Worm (Caenorhabditis elegans): ENCODE results near the gene cyp-35C1.

cyp-35C1 gene

DNA sequence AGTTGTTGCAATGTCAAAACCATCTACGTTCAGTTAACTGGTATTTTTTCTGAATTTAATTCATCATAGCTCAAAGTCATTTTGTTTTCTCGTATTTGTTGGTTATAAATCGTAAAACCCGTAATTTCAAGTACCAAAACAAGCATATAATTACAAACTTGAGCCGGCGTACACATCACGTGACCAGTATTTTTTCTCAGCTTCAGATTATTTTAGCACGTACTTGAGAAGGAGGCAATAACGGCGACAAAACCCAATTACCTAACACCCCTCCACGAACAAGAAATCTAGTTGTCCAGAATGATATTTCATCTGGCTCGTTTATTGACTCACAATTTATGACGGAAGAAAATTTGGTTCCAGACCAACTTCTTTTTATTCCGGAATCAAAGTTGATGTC is 39.4 kb downstream of the cyp-35C1 start, which contains the start of gene srx-135:
TSS of gene srx-135 (plus strand) at position 301 of the 400 bp plus-strand sequence.
- no peak for TF ChIP-seq unc-39 (tag; optimal IDR thresholded peaks at IDR 0.05)
- no peak for TF ChIP-seq elt-1 (tag; optimal IDR thresholded peaks at IDR 0.05)
- TF ChIP-seq ztf-1 (GFP tag; conservative IDR thresholded peaks at IDR 0.05), result no peak
- TF ChIP-seq zag-1 (tag; optimal IDR thresholded peaks at IDR 0.05), result no peak
- TF ChIP-seq nhr-6 (tag; optimal IDR thresholded peaks at IDR 0.05), result no peak

ce11 chrV:13857132-13857531 is 41.2 kb downstream of the cyp-35C1 start, which contains the start of gene srx-136:
TSS of gene srx-136 (plus strand) at chrV:13857432.
- no peak for TF ChIP-seq peb-1 (tag; optimal IDR thresholded peaks at IDR 0.05)
- TF ChIP-seq lin-39 (tag; optimal IDR thresholded peaks at IDR 0.05), result no peak
- no peak for TF ChIP-seq dmd-4 (tag; optimal IDR thresholded peaks at IDR 0.05)
- TF ChIP-seq ztf-1 (GFP tag; conservative IDR thresholded peaks at IDR 0.05), result no peak
- TF ChIP-seq unc-55 (GFP tag; optimal IDR thresholded peaks at IDR 0.05), result no peak
- no peak for TF ChIP-seq sma-9 (GFP tag; optimal IDR thresholded peaks at IDR 0.05)
- TF ChIP-seq sma-9 (tag; optimal IDR thresholded peaks at IDR 0.05), result no peak
- TF ChIP-seq nhr-11 (tag; optimal IDR thresholded peaks at IDR 0.05), result no peak
- TF ChIP-seq unc-39 (tag; optimal IDR thresholded peaks at IDR 0.05), result no peak
- no peak for TF ChIP-seq gmeb-1 (tag; optimal IDR thresholded peaks at IDR 0.05)
- TF ChIP-seq ZK546.5 (tag; optimal IDR thresholded peaks at IDR 0.05), result no peak
- no peak for TF ChIP-seq alr-1 (tag; optimal IDR thresholded peaks at IDR 0.05)
- no peak for TF ChIP-seq C34F6.9 (tag; optimal IDR thresholded peaks at IDR 0.05)
- no peak for TF ChIP-seq mab-5 (tag; optimal IDR thresholded peaks at IDR 0.05)
- TF ChIP-seq ama-1 (optimal IDR thresholded peaks at IDR 0.05), result no peak
- no peak for TF ChIP-seq aly-2 (tag; optimal IDR thresholded peaks at IDR 0.05)
- TF ChIP-seq ceh-16 (tag; optimal IDR thresholded peaks at IDR 0.05), result no peak
- TF ChIP-seq nhr-21 (tag; optimal IDR thresholded peaks at IDR 0.05), result no peak
- TF ChIP-seq elt-1 (tag; optimal IDR thresholded peaks at IDR 0.05), result no peak
- TF ChIP-seq skn-1 (tag; optimal IDR thresholded peaks at IDR 0.05), result no peak

ce11 chrV:13856376-13856775 is 41.9 kb downstream of the cyp-35C1 start, which contains the start of gene srx-134:
TSS of gene srx-134 (minus strand) at chrV:13856476.
- TF ChIP-seq alr-1 (tag; optimal IDR thresholded peaks at IDR 0.05), result no peak
- no peak for TF ChIP-seq skn-1 (tag; optimal IDR thresholded peaks at IDR 0.05)
- TF ChIP-seq crh-2 (tag; optimal IDR thresholded peaks at IDR 0.05), result no peak
- TF ChIP-seq ceh-16 (tag; optimal IDR thresholded peaks at IDR 0.05), result no peak

DNA sequence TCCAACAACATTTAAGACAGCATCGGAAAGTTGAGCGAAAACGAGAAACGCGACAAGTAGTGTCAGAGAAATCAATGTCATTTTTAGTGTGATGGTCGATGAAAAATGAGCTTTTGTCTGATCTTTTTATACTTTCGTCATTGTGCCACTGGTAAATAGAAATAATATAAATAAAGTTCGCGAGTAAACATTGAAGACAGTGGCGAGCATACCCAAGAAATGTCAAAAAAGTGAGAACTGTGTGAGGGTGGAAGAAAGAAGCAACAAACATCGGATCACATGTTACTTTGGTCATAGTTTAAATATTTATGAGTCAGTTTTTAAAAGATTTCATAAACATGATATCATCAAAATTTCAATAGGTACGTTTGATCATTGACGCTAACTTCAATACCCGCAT is 44.0 kb downstream of the cyp-35C1 start, which contains the start of gene ttr-21:
TSS of gene ttr-21 (minus strand) at position 100 of the 400 bp plus-strand sequence.
- TF ChIP-seq nhr-237 (tag; optimal IDR thresholded peaks at IDR 0.05), result no peak
- TF ChIP-seq F13H6.1 (tag; optimal IDR thresholded peaks at IDR 0.05), result peak; percentile 10
- TF ChIP-seq elt-1 (tag; optimal IDR thresholded peaks at IDR 0.05), result no peak

ce11 chrV:13850170-13850569 is 48.1 kb downstream of the cyp-35C1 start, which contains the start of gene hpx-2:
TSS of gene hpx-2 (plus strand) at chrV:13850470.
- TF ChIP-seq nhr-237 (tag; optimal IDR thresholded peaks at IDR 0.05) (no peak), sma-9 (GFP tag; optimal IDR thresholded peaks at IDR 0.05) (no peak), sma-9 (tag; optimal IDR thresholded peaks at IDR 0.05) (no peak), nhr-11 (tag; optimal IDR thresholded peaks at IDR 0.05) (no peak), lin-39 (tag; optimal IDR thresholded peaks at IDR 0.05) (no peak), crh-2 (tag; optimal IDR thresholded peaks at IDR 0.05) (no peak), snpc-4 (tag; optimal IDR thresholded peaks at IDR 0.05) (no peak), ztf-11 (tag; optimal IDR thresholded peaks at IDR 0.05) (no peak), lsy-2 (tag; optimal IDR thresholded peaks at IDR 0.05) (no peak), nhr-25 (tag; optimal IDR thresholded peaks at IDR 0.05) (no peak), skn-1 (tag; optimal IDR thresholded peaks at IDR 0.05) (no peak), blmp-1 (tag; optimal IDR thresholded peaks at IDR 0.05; ENCODE audit: insufficient read depth) (no peak), lin-11 (tag; optimal IDR thresholded peaks at IDR 0.05) (no peak), nhr-6 (tag; optimal IDR thresholded peaks at IDR 0.05) (no peak), lin-13 (GFP tag; optimal IDR thresholded peaks at IDR 0.05) (no peak), dmd-4 (tag; optimal IDR thresholded peaks at IDR 0.05) (no peak), unc-55 (GFP tag; optimal IDR thresholded peaks at IDR 0.05) (no peak), mab-5 (tag; optimal IDR thresholded peaks at IDR 0.05) (no peak), unc-39 (tag; optimal IDR thresholded peaks at IDR 0.05) (no peak), peb-1 (tag; optimal IDR thresholded peaks at IDR 0.05) (no peak), aly-2 (tag; optimal IDR thresholded peaks at IDR 0.05) (no peak)

ce11 chrV:13848379-13848778 is 49.9 kb downstream of the cyp-35C1 start, which contains the start of gene srx-133:
TSS of gene srx-133 (plus strand) at chrV:13848679.
- TF ChIP-seq ama-1 (optimal IDR thresholded peaks at IDR 0.05) (no peak), C34F6.9 (tag; optimal IDR thresholded peaks at IDR 0.05) (no peak), lin-39 (tag; optimal IDR thresholded peaks at IDR 0.05) (no peak), R02D3.7 (tag; optimal IDR thresholded peaks at IDR 0.05) (no peak), fos-1 (tag; optimal IDR thresholded peaks at IDR 0.05) (no peak), nhr-11 (tag; optimal IDR thresholded peaks at IDR 0.05) (no peak), elt-3 (tag; optimal IDR thresholded peaks at IDR 0.05) (no peak), gmeb-1 (tag; optimal IDR thresholded peaks at IDR 0.05) (no peak), skn-1 (tag; optimal IDR thresholded peaks at IDR 0.05) (no peak), egl-27 (tag; optimal IDR thresholded peaks at IDR 0.05) (no peak), elt-1 (tag; optimal IDR thresholded peaks at IDR 0.05) (no peak), dmd-4 (tag; optimal IDR thresholded peaks at IDR 0.05) (no peak), nhr-23 (tag; optimal IDR thresholded peaks at IDR 0.05) (no peak), ztf-1 (GFP tag; conservative IDR thresholded peaks at IDR 0.05) (no peak), nhr-6 (tag; optimal IDR thresholded peaks at IDR 0.05) (no peak), unc-39 (tag; optimal IDR thresholded peaks at IDR 0.05) (no peak), blmp-1 (tag; optimal IDR thresholded peaks at IDR 0.05; ENCODE audit: insufficient read depth) (no peak), lsy-2 (tag; optimal IDR thresholded peaks at IDR 0.05) (no peak)

Measured in whole organism, L2 larva.